Worm (Caenorhabditis elegans): ENCODE measurements around the gene tofu-2.

Gene tofu-2

ce11 chrV:7009461-7009860, 41.6 kb downstream of the tofu-2 start, which contains the start of gene C33G8.2:
C33G8.2 (plus strand) TSS chrV:7009761.
- no peak for TF ChIP-seq mes-4 (tag; optimal IDR thresholded peaks at IDR 0.05)

- no peak for TF ChIP-seq egrh-3 (GFP tag; IDR thresholded peaks at IDR 0.05)
- no peak for TF ChIP-seq xnd-1 (tag; optimal IDR thresholded peaks at IDR 0.05)
- no peak for TF ChIP-seq cebp-2 (GFP tag; IDR thresholded peaks at IDR 0.05)
- no peak for TF ChIP-seq B0261.1 (tag; optimal IDR thresholded peaks at IDR 0.05)
- TF ChIP-seq lsl-1 (GFP tag; optimal IDR thresholded peaks at IDR 0.05), result no peak
- no peak for TF ChIP-seq B0019.2 (GFP tag; conservative IDR thresholded peaks at IDR 0.05)
- TF ChIP-seq aptf-3 (GFP tag; IDR thresholded peaks at IDR 0.05), result no peak
- TF ChIP-seq rec-8 (tag; optimal IDR thresholded peaks at IDR 0.05), result no peak
- no peak for TF ChIP-seq tbp1 (GFP tag; optimal IDR thresholded peaks at IDR 0.05)
- TF ChIP-seq ceh-91 (GFP tag; IDR thresholded peaks at IDR 0.05), result no peak
Observed at ce11 chrV:7007307-7007706, 43.7 kb downstream of the tofu-2 start, which contains the start of gene drd-10. drd-10 (plus strand) TSS chrV:7007607.

ce11 chrV:7005964-7006363, 45.1 kb downstream of the tofu-2 start, which contains the start of gene spig-10:
spig-10 (plus strand) TSS chrV:7006264.
- no peak for TF ChIP-seq Y95B8A.8 (GFP tag; IDR thresholded peaks at IDR 0.05)
- no peak for TF ChIP-seq unc-62 (GFP tag; optimal IDR thresholded peaks at IDR 0.05)
- no peak for TF ChIP-seq attf-5 (GFP tag; optimal IDR thresholded peaks at IDR 0.05)
- TF ChIP-seq lin-35 (GFP tag; optimal IDR thresholded peaks at IDR 0.05), result no peak
- no peak for TF ChIP-seq F22D6.2 (tag; optimal IDR thresholded peaks at IDR 0.05)
- no peak for TF ChIP-seq C06A6.2 (GFP tag; conservative IDR thresholded peaks at IDR 0.05)
- no peak for TF ChIP-seq F37B4.10 (GFP tag; IDR thresholded peaks at IDR 0.05)
- TF ChIP-seq T26A5.8 (tag; optimal IDR thresholded peaks at IDR 0.05), result no peak

ce11 chrV:7003850-7004249, 47.2 kb downstream of the tofu-2 start, which contains the start of gene srab-4:
srab-4 (plus strand) TSS chrV:7004150.
- no peak for TF ChIP-seq snpc-3.4 (tag; optimal IDR thresholded peaks at IDR 0.05)
- TF ChIP-seq lir-1 (GFP tag; conservative IDR thresholded peaks at IDR 0.05), result no peak
- TF ChIP-seq F39B2.1 (GFP tag; IDR thresholded peaks at IDR 0.05), result no peak
- no peak for TF ChIP-seq F37B4.10 (GFP tag; IDR thresholded peaks at IDR 0.05)
- no peak for TF ChIP-seq ceh-100 (GFP tag; IDR thresholded peaks at IDR 0.05)
- no peak for TF ChIP-seq hmg-20 (GFP tag; IDR thresholded peaks at IDR 0.05)
- TF ChIP-seq let-526 (GFP tag; IDR thresholded peaks at IDR 0.05), result no peak
- no peak for TF ChIP-seq lin-54 (GFP tag; optimal IDR thresholded peaks at IDR 0.05)
- TF ChIP-seq Y95B8A.8 (GFP tag; IDR thresholded peaks at IDR 0.05), result no peak
- TF ChIP-seq rec-8 (tag; optimal IDR thresholded peaks at IDR 0.05), result no peak
- TF ChIP-seq efl-1 (GFP tag; optimal IDR thresholded peaks at IDR 0.05), result no peak
- TF ChIP-seq gei-17 (GFP tag; optimal IDR thresholded peaks at IDR 0.05), result no peak

- TF ChIP-seq snpc-1.1 (tag; optimal IDR thresholded peaks at IDR 0.05; ENCODE audit: insufficient read depth) (no peak), aptf-3 (GFP tag; IDR thresholded peaks at IDR 0.05) (no peak), D2030.7 (GFP tag; IDR thresholded peaks at IDR 0.05) (no peak), ztf-6 (GFP tag; IDR thresholded peaks at IDR 0.05) (no peak), efl-1 (GFP tag; optimal IDR thresholded peaks at IDR 0.05) (no peak), nhr-27 (tag; optimal IDR thresholded peaks at IDR 0.05) (no peak), F57C9.4 (tag; optimal IDR thresholded peaks at IDR 0.05) (no peak)
Observed at ce11 chrV:7000734-7001133, 50.3 kb downstream of the tofu-2 start.

Measured in whole organism, young adult.